Fruit fly (Drosophila melanogaster): ENCODE measurements around the gene CG33177.

CG33177 gene

dm6 chrX:15121714-15122113 is 40.5 kb downstream of the CG33177 start (continued):
- no peak for TF ChIP-seq CG8281 (tag; optimal IDR thresholded peaks at IDR 0.05)
- no peak for TF ChIP-seq knrl (GFP tag; IDR thresholded peaks at IDR 0.05; ENCODE audit: partially characterized antibody)
- no peak for TF ChIP-seq CG2116 (GFP tag; optimal IDR thresholded peaks at IDR 0.05)
- no peak for TF ChIP-seq Neu2 (GFP tag; optimal IDR thresholded peaks at IDR 0.05; ENCODE audit: borderline replicate concordance)
- no peak for TF ChIP-seq tna (GFP tag; IDR thresholded peaks at IDR 0.05; ENCODE audit: partially characterized antibody)
- TF ChIP-seq MESR4 (GFP tag; optimal IDR thresholded peaks at IDR 0.05), result no peak
- TF ChIP-seq CG2712 (tag; optimal IDR thresholded peaks at IDR 0.05), result peak; percentile 55
- no peak for TF ChIP-seq aop (GFP tag; IDR thresholded peaks at IDR 0.05)
- TF ChIP-seq gem (tag; optimal IDR thresholded peaks at IDR 0.05), result peak; percentile 57
- peak in 1 of 2 experiments; percentile 29 for TF ChIP-seq Eip74EF (GFP tag; optimal IDR thresholded peaks at IDR 0.05)
- TF ChIP-seq hbn (GFP tag; IDR thresholded peaks at IDR 0.05; ENCODE audit: partially characterized antibody), result no peak
- TF ChIP-seq ab (GFP tag; optimal IDR thresholded peaks at IDR 0.05), result no peak
- TF ChIP-seq CG18619 (GFP tag; optimal IDR thresholded peaks at IDR 0.05), result no peak
- TF ChIP-seq ash1 (GFP tag; optimal IDR thresholded peaks at IDR 0.05), result no peak
- no peak for TF ChIP-seq Usf (GFP tag; optimal IDR thresholded peaks at IDR 0.05)
- peak; percentile 99 for TF ChIP-seq Blimp-1 (GFP tag; optimal IDR thresholded peaks at IDR 0.05)
- TF ChIP-seq CG10321 (GFP tag; IDR thresholded peaks at IDR 0.05), result no peak
- no peak for TF ChIP-seq jumu (GFP tag; optimal IDR thresholded peaks at IDR 0.05)
- TF ChIP-seq Deaf1 (tag; optimal IDR thresholded peaks at IDR 0.05), result no peak
- no peak for TF ChIP-seq disco-r (GFP tag; optimal IDR thresholded peaks at IDR 0.05)
- TF ChIP-seq CG17802 (tag; optimal IDR thresholded peaks at IDR 0.05), result no peak
- no peak for TF ChIP-seq CG11695 (GFP tag; IDR thresholded peaks at IDR 0.05)
- no peak for TF ChIP-seq Ravus (GFP tag; IDR thresholded peaks at IDR 0.05)
- TF ChIP-seq CG9609 (GFP tag; optimal IDR thresholded peaks at IDR 0.05), result no peak
- no peak for TF ChIP-seq Hmr (GFP tag; optimal IDR thresholded peaks at IDR 0.05)
- TF ChIP-seq Myb (GFP tag; optimal IDR thresholded peaks at IDR 0.05), result no peak
- TF ChIP-seq CG7839 (tag; optimal IDR thresholded peaks at IDR 0.05), result peak; percentile 46
- no peak for TF ChIP-seq Dad (GFP tag; optimal IDR thresholded peaks at IDR 0.05)
- TF ChIP-seq salm (tag; optimal IDR thresholded peaks at IDR 0.05), result no peak
- no peak for TF ChIP-seq ranshi (GFP tag; IDR thresholded peaks at IDR 0.05)
- no peak for TF ChIP-seq B-H2 (GFP tag; optimal IDR thresholded peaks at IDR 0.05)
- TF ChIP-seq twi (tag; optimal IDR thresholded peaks at IDR 0.05), result no peak
- TF ChIP-seq hth (optimal IDR thresholded peaks at IDR 0.05), result no peak
- TF ChIP-seq exex (tag; optimal IDR thresholded peaks at IDR 0.05), result no peak
- TF ChIP-seq onecut (GFP tag; IDR thresholded peaks at IDR 0.05), result no peak
- peak; percentile 62 for TF ChIP-seq CG13424 (tag; optimal IDR thresholded peaks at IDR 0.05)
- no peak for TF ChIP-seq Gug (GFP tag; IDR thresholded peaks at IDR 0.05)
- TF ChIP-seq trh (GFP tag; optimal IDR thresholded peaks at IDR 0.05), result no peak
- no peak for TF ChIP-seq CG3281 (GFP tag; optimal IDR thresholded peaks at IDR 0.05)
- TF ChIP-seq chn (GFP tag; optimal IDR thresholded peaks at IDR 0.05), result no peak
- peak; percentile 47 for TF ChIP-seq phol (tag; optimal IDR thresholded peaks at IDR 0.05)
- TF ChIP-seq Lpt (GFP tag; optimal IDR thresholded peaks at IDR 0.05), result no peak
- no peak for TF ChIP-seq CG7786 (GFP tag; optimal IDR thresholded peaks at IDR 0.05)
- no peak for TF ChIP-seq CG18599 (GFP tag; optimal IDR thresholded peaks at IDR 0.05)
- TF ChIP-seq TFAM (GFP tag; optimal IDR thresholded peaks at IDR 0.05), result no peak
- no peak for TF ChIP-seq CG14965 (GFP tag; optimal IDR thresholded peaks at IDR 0.05; ENCODE audit: borderline replicate concordance)
- TF ChIP-seq CG34376 (GFP tag; optimal IDR thresholded peaks at IDR 0.05), result no peak
- TF ChIP-seq Hand (GFP tag; optimal IDR thresholded peaks at IDR 0.05), result no peak
- TF ChIP-seq HLH54F (GFP tag; optimal IDR thresholded peaks at IDR 0.05), result no peak
- TF ChIP-seq CG2875 (GFP tag; optimal IDR thresholded peaks at IDR 0.05), result no peak
- TF ChIP-seq dm (GFP tag; optimal IDR thresholded peaks at IDR 0.05), result no peak

Data from whole organism, embryonic.